Worm (Caenorhabditis elegans) whole organism, L2 larva: Measurements from ENCODE around the gene Y49F6B.12.

Experiments used
- C34F6.9 ChIP-seq: fragments of 150-350 bp; optimal IDR thresholded peaks from 2 replicates; lab custom pipeline; 2014; ENCODE audit warnings: missing biosample characterization, missing genetic modification characterization
- F13H6.1 ChIP-seq: sonication (generic microtip); optimal IDR thresholded peaks from 2 replicates; lab custom pipeline; 2016; ENCODE audit warnings: missing genetic modification characterization, missing compliant biosample characterization
- R02D3.7 ChIP-seq: fragments of 150-350 bp; optimal IDR thresholded peaks from 2 replicates; lab custom pipeline; 2014; ENCODE audit warnings: missing biosample characterization, missing genetic modification characterization
- Y55F3AM.14 ChIP-seq: fragments of 200-800 bp; sonication (Bioruptor generic); optimal IDR thresholded peaks from 2 replicates; lab custom pipeline; 2018; ENCODE audit warnings: mild to moderate bottlenecking, missing genetic modification characterization, missing compliant biosample characterization
- ZK546.5 ChIP-seq: sonication (generic microtip); optimal IDR thresholded peaks from 2 replicates; lab custom pipeline; 2017; ENCODE audit warnings: missing biosample characterization, missing genetic modification characterization
- alr-1 ChIP-seq: fragments of 150-350 bp; optimal IDR thresholded peaks from 2 replicates; lab custom pipeline; 2014; ENCODE audit warnings: missing biosample characterization, missing genetic modification characterization
- aly-2 ChIP-seq: fragments of 150-350 bp; optimal IDR thresholded peaks from 2 replicates; lab custom pipeline; 2014; ENCODE audit warnings: missing biosample characterization, missing genetic modification characterization
- blmp-1 ChIP-seq: sonication (generic microtip); optimal IDR thresholded peaks from 2 replicates; lab custom pipeline; 2017; ENCODE audit warnings: missing genetic modification characterization, mild to moderate bottlenecking, missing compliant biosample characterization, antibody characterized with exemption, moderate library complexity; ENCODE audit not compliant: insufficient read depth
- ceh-16 ChIP-seq: fragments of 150-350 bp; optimal IDR thresholded peaks from 2 replicates; lab custom pipeline; 2014; ENCODE audit warnings: missing biosample characterization, missing genetic modification characterization
- ceh-82 ChIP-seq: fragments of 150-350 bp; optimal IDR thresholded peaks from 2 replicates; lab custom pipeline; 2014; ENCODE audit warnings: missing biosample characterization, missing genetic modification characterization
- crh-2 ChIP-seq: sonication (generic microtip); optimal IDR thresholded peaks from 2 replicates; lab custom pipeline; 2017; ENCODE audit warnings: missing biosample characterization, missing genetic modification characterization
- dmd-4 ChIP-seq: sonication (generic microtip); optimal IDR thresholded peaks from 2 replicates; lab custom pipeline; 2017; ENCODE audit warnings: missing biosample characterization, missing genetic modification characterization
- egl-27 ChIP-seq: sonication (generic microtip); optimal IDR thresholded peaks from 3 replicates; lab custom pipeline; 2017; ENCODE audit warnings: missing biosample characterization, missing genetic modification reagents, missing genetic modification characterization
- elt-1 ChIP-seq: fragments of 150-350 bp; optimal IDR thresholded peaks from 2 replicates; lab custom pipeline; 2014; ENCODE audit warnings: missing biosample characterization, missing genetic modification characterization
- elt-3 ChIP-seq: sonication (generic microtip); optimal IDR thresholded peaks from 2 replicates; lab custom pipeline; 2017; ENCODE audit warnings: missing biosample characterization, missing genetic modification characterization
- fos-1 ChIP-seq: fragments of 150-350 bp; optimal IDR thresholded peaks from 2 replicates; lab custom pipeline; 2014; ENCODE audit warnings: missing biosample characterization, missing genetic modification characterization
- gmeb-1 ChIP-seq: fragments of 150-350 bp; optimal IDR thresholded peaks from 2 replicates; lab custom pipeline; 2014; ENCODE audit warnings: missing biosample characterization, missing genetic modification characterization
- lin-11 ChIP-seq: fragments of 150-350 bp; sonication (generic microtip); optimal IDR thresholded peaks from 2 replicates; lab custom pipeline; 2014; ENCODE audit warnings: missing biosample characterization, missing genetic modification characterization, inconsistent platforms, mixed read lengths
- lin-13 ChIP-seq: fragments of 150-350 bp; optimal IDR thresholded peaks from 2 replicates; lab custom pipeline; 2014; ENCODE audit warnings: missing biosample characterization, missing genetic modification reagents, missing genetic modification characterization
- lin-39 ChIP-seq: fragments of 150-350 bp; optimal IDR thresholded peaks from 2 replicates; lab custom pipeline; 2014; ENCODE audit warnings: missing biosample characterization, missing genetic modification reagents, missing genetic modification characterization
- lsy-2 ChIP-seq, 2 experiments: fragments of 150-350 bp in 1 of 2; sonication (generic microtip) in 1 of 2; optimal IDR thresholded peaks; 2 replicates each; lab custom pipeline; 2014 to 2017; ENCODE audit warnings: missing biosample characterization in 2 of 2, missing genetic modification characterization in 2 of 2
- mab-5 ChIP-seq: fragments of 150-350 bp; optimal IDR thresholded peaks from 2 replicates; lab custom pipeline; 2014; ENCODE audit warnings: missing biosample characterization, missing genetic modification characterization
- mbf-1 ChIP-seq: sonication (generic microtip); optimal IDR thresholded peaks from 2 replicates; lab custom pipeline; 2017; ENCODE audit warnings: missing biosample characterization, missing genetic modification characterization
- mdl-1 ChIP-seq, 2 experiments: fragments of 150-350 bp in 1 of 2; sonication (generic microtip) in 1 of 2; optimal IDR thresholded peaks; 2 replicates each; lab custom pipeline; 2017; ENCODE audit warnings: missing biosample characterization in 2 of 2, missing genetic modification characterization in 2 of 2
- nhr-10 ChIP-seq: sonication (generic microtip); optimal IDR thresholded peaks from 2 replicates; lab custom pipeline; 2017; ENCODE audit warnings: missing biosample characterization, missing genetic modification characterization
- nhr-11 ChIP-seq: fragments of 150-350 bp; optimal IDR thresholded peaks from 2 replicates; lab custom pipeline; 2014; ENCODE audit warnings: missing biosample characterization, missing genetic modification characterization
- nhr-12 ChIP-seq: fragments of 150-350 bp; optimal IDR thresholded peaks from 2 replicates; lab custom pipeline; 2014; ENCODE audit warnings: missing biosample characterization, missing genetic modification characterization
- nhr-129 ChIP-seq: fragments of 150-350 bp; optimal IDR thresholded peaks from 2 replicates; lab custom pipeline; 2014; ENCODE audit warnings: missing biosample characterization, missing genetic modification characterization
- nhr-21 ChIP-seq: fragments of 150-350 bp; optimal IDR thresholded peaks from 2 replicates; lab custom pipeline; 2014; ENCODE audit warnings: missing biosample characterization, missing genetic modification characterization
- nhr-237 ChIP-seq: fragments of 150-350 bp; optimal IDR thresholded peaks from 2 replicates; lab custom pipeline; 2014; ENCODE audit warnings: missing biosample characterization, missing genetic modification characterization
- nhr-25 ChIP-seq: fragments of 150-350 bp; sonication (generic microtip); optimal IDR thresholded peaks from 3 replicates; lab custom pipeline; 2014; ENCODE audit warnings: missing biosample characterization, missing genetic modification characterization
- nhr-6 ChIP-seq: fragments of 150-350 bp; optimal IDR thresholded peaks from 2 replicates; lab custom pipeline; 2014; ENCODE audit warnings: missing biosample characterization, missing genetic modification characterization
- nhr-77 ChIP-seq: fragments of 150-350 bp; optimal IDR thresholded peaks from 2 replicates; lab custom pipeline; 2014; ENCODE audit warnings: missing biosample characterization, missing genetic modification characterization
- peb-1 ChIP-seq: fragments of 150-350 bp; optimal IDR thresholded peaks from 2 replicates; lab custom pipeline; 2014; ENCODE audit warnings: missing biosample characterization, missing genetic modification characterization
- sem-4 ChIP-seq: fragments of 150-350 bp; optimal IDR thresholded peaks from 2 replicates; lab custom pipeline; 2014; ENCODE audit warnings: missing biosample characterization, missing genetic modification reagents, missing genetic modification characterization
- skn-1 ChIP-seq: sonication (generic microtip); optimal IDR thresholded peaks from 2 replicates; lab custom pipeline; 2017; ENCODE audit warnings: missing biosample characterization, missing genetic modification characterization
- sma-3 ChIP-seq: sonication (generic microtip); optimal IDR thresholded peaks from 2 replicates; lab custom pipeline; 2016; ENCODE audit warnings: missing genetic modification reagents, missing genetic modification characterization, missing compliant biosample characterization
- sma-9 ChIP-seq, 2 experiments: fragments of 150-350 bp in 1 of 2; sonication (generic microtip) in 1 of 2; optimal IDR thresholded peaks; 2 replicates each; lab custom pipeline; 2014 to 2016; ENCODE audit warnings: missing genetic modification characterization in 2 of 2, mild to moderate bottlenecking in 1 of 2, missing biosample characterization in 1 of 2, missing compliant biosample characterization in 1 of 2, missing genetic modification reagents in 1 of 2, moderate library complexity in 1 of 2
- snpc-4 ChIP-seq: fragments of 150-350 bp; optimal IDR thresholded peaks from 2 replicates; lab custom pipeline; 2014; ENCODE audit warnings: missing biosample characterization, missing genetic modification characterization
- unc-39 ChIP-seq: fragments of 150-350 bp; optimal IDR thresholded peaks from 2 replicates; lab custom pipeline; 2014; ENCODE audit warnings: missing biosample characterization, missing genetic modification characterization
- unc-55 ChIP-seq: fragments of 150-350 bp; sonication (generic microtip); optimal IDR thresholded peaks from 3 replicates; lab custom pipeline; 2014; ENCODE audit warnings: missing biosample characterization, missing genetic modification reagents, missing genetic modification characterization
- unc-62 ChIP-seq: fragments of 150-350 bp; optimal IDR thresholded peaks from 2 replicates; lab custom pipeline; 2014; ENCODE audit warnings: missing biosample characterization, missing genetic modification reagents, missing genetic modification characterization
- zag-1 ChIP-seq: fragments of 150-350 bp; optimal IDR thresholded peaks from 2 replicates; lab custom pipeline; 2014; ENCODE audit warnings: missing biosample characterization, missing genetic modification characterization
- ztf-1 ChIP-seq: fragments of 200-800 bp; sonication (Bioruptor generic); conservative IDR thresholded peaks from 2 replicates; pipeline ENCODE4 v1.3.6; 2022; ENCODE audit warnings: missing genetic modification characterization, missing compliant biosample characterization
- ztf-11 ChIP-seq: sonication (generic microtip); optimal IDR thresholded peaks from 2 replicates; lab custom pipeline; 2017; ENCODE audit warnings: missing biosample characterization, missing genetic modification characterization
- ztf-4 ChIP-seq: fragments of 150-350 bp; optimal IDR thresholded peaks from 2 replicates; lab custom pipeline; 2014; ENCODE audit warnings: missing biosample characterization, missing genetic modification characterization

Gene Y49F6B.12

ce11 chrII:3502520-3503323, 30.5 kb upstream of the Y49F6B.12 start, which contains the start of the genes col-71 and Y49F6B.2:
col-71 (minus strand) TSS chrII:3502570.
Y49F6B.2 (plus strand) TSS chrII:3502968.
- no peak for TF ChIP-seq elt-3 (tag; lab: Kevin White, UChicago)
- peak; percentile 46 for TF ChIP-seq nhr-6
- no peak for TF ChIP-seq unc-39 (tag; lab: Kevin White, UChicago)
- no peak for TF ChIP-seq nhr-10 (tag; lab: Kevin White, UChicago)
- no peak for TF ChIP-seq nhr-77
- peak; percentile 25 for TF ChIP-seq Y55F3AM.14 (GFP tag; lab: Kevin White, UChicago)
- peak; percentile 73 for TF ChIP-seq crh-2 (tag; lab: Kevin White, UChicago)
- peak; percentile 33 for TF ChIP-seq zag-1 (tag; lab: Kevin White, UChicago)
- peak; percentile 46 for TF ChIP-seq nhr-129
- TF ChIP-seq nhr-237 (tag; lab: Kevin White, UChicago) = no peak
- TF ChIP-seq dmd-4 = no peak
- TF ChIP-seq lin-39 (tag; lab: Kevin White, UChicago) = no peak
- TF ChIP-seq mab-5 = peak; percentile 51
- peak; percentile 84 to 88 for TF ChIP-seq lsy-2 (tag; optimal IDR thresholded peaks at IDR 0.05; lab: Kevin White, UChicago)
- TF ChIP-seq unc-55 (GFP tag; lab: Kevin White, UChicago) = peak; percentile 86
- TF ChIP-seq C34F6.9 (tag; lab: Kevin White, UChicago) = peak; percentile 91
- TF ChIP-seq nhr-12 = no peak
- TF ChIP-seq nhr-21 (tag; lab: Kevin White, UChicago) = peak; percentile 36
- no peak for TF ChIP-seq nhr-11 (tag; lab: Kevin White, UChicago)
- peak; percentile 77 for TF ChIP-seq sma-3 (GFP tag; lab: Kevin White, UChicago)
- peak; percentile 71 for TF ChIP-seq gmeb-1
- TF ChIP-seq ztf-1 (GFP tag; lab: Robert Waterston, UW) = no peak
- peak; percentile 78 for TF ChIP-seq lin-13 (GFP tag; lab: Kevin White, UChicago)
- TF ChIP-seq R02D3.7 (tag; lab: Kevin White, UChicago) = peak; percentile 19
- TF ChIP-seq blmp-1 (tag; lab: Kevin White, UChicago) = no peak
- TF ChIP-seq lin-11 = peak; percentile 12
- no peak for TF ChIP-seq ceh-16 (tag; lab: Kevin White, UChicago)
- TF ChIP-seq sem-4 = peak; percentile 47
- no peak for TF ChIP-seq egl-27 (tag; lab: Kevin White, UChicago)
- TF ChIP-seq skn-1 (tag; lab: Kevin White, UChicago) = no peak
- TF ChIP-seq ztf-4 (tag; lab: Kevin White, UChicago) = no peak
- TF ChIP-seq mdl-1 (tag; optimal IDR thresholded peaks at IDR 0.05; lab: Kevin White, UChicago) = no peak
- no peak for TF ChIP-seq peb-1 (tag; lab: Kevin White, UChicago)
- TF ChIP-seq ztf-11 = no peak
- TF ChIP-seq fos-1 (tag; lab: Kevin White, UChicago) = peak; percentile 26
- peak; percentile 56 for TF ChIP-seq nhr-25
- peak; percentile 74 for TF ChIP-seq F13H6.1 (tag; lab: Kevin White, UChicago)
- no peak for TF ChIP-seq alr-1 (tag; lab: Kevin White, UChicago)
- no peak for TF ChIP-seq mbf-1 (tag; lab: Kevin White, UChicago)
- TF ChIP-seq ceh-82 = no peak
- TF ChIP-seq ZK546.5 = no peak
- peak; percentile 23 for TF ChIP-seq snpc-4 (tag; lab: Kevin White, UChicago)
- TF ChIP-seq elt-1 (tag; lab: Kevin White, UChicago) = no peak
- TF ChIP-seq aly-2 = no peak

- no peak for TF ChIP-seq nhr-237 (tag; lab: Kevin White, UChicago)
- no peak for TF ChIP-seq nhr-11 (tag; lab: Kevin White, UChicago)
- TF ChIP-seq skn-1 (tag; lab: Kevin White, UChicago) = no peak
- TF ChIP-seq lsy-2 (tag; optimal IDR thresholded peaks at IDR 0.05; lab: Kevin White, UChicago) = no peak
- no peak for TF ChIP-seq R02D3.7 (tag; lab: Kevin White, UChicago)
- no peak for TF ChIP-seq nhr-21 (tag; lab: Kevin White, UChicago)
- TF ChIP-seq zag-1 (tag; lab: Kevin White, UChicago) = no peak
- no peak for TF ChIP-seq unc-62 (GFP tag; lab: Kevin White, UChicago)
- no peak for TF ChIP-seq lin-11
- TF ChIP-seq mdl-1 (tag; optimal IDR thresholded peaks at IDR 0.05; lab: Kevin White, UChicago) = no peak
- no peak for TF ChIP-seq ztf-1 (GFP tag; lab: Robert Waterston, UW)
- no peak for TF ChIP-seq sem-4
- TF ChIP-seq fos-1 (tag; lab: Kevin White, UChicago) = no peak
- no peak for TF ChIP-seq sma-9 (GFP tag; optimal IDR thresholded peaks at IDR 0.05; lab: Kevin White, UChicago)
- no peak for TF ChIP-seq sma-9 (tag; optimal IDR thresholded peaks at IDR 0.05; lab: Kevin White, UChicago)
- no peak for TF ChIP-seq mab-5
- TF ChIP-seq sma-3 (GFP tag; lab: Kevin White, UChicago) = no peak
- TF ChIP-seq egl-27 (tag; lab: Kevin White, UChicago) = no peak
- no peak for TF ChIP-seq nhr-12
- TF ChIP-seq, all 48 proteins: peak for 0
Observed at ce11 chrII:3502011-3502410, 29.8 kb upstream of the Y49F6B.12 start.
